Worm (Caenorhabditis elegans) whole organism, L2 larva: ENCODE data around the gene col-157.

Experiments
- C34F6.9 ChIP-seq: fragments of 150-350 bp; optimal IDR thresholded peaks from 2 replicates; lab custom pipeline; 2014; ENCODE audit warnings: missing biosample characterization, missing genetic modification characterization
- F13H6.1 ChIP-seq: sonication (generic microtip); optimal IDR thresholded peaks from 2 replicates; lab custom pipeline; 2016; ENCODE audit warnings: missing genetic modification characterization, missing compliant biosample characterization
- ZK546.5 ChIP-seq: sonication (generic microtip); optimal IDR thresholded peaks from 2 replicates; lab custom pipeline; 2017; ENCODE audit warnings: missing biosample characterization, missing genetic modification characterization
- alr-1 ChIP-seq: fragments of 150-350 bp; optimal IDR thresholded peaks from 2 replicates; lab custom pipeline; 2014; ENCODE audit warnings: missing biosample characterization, missing genetic modification characterization
- aly-2 ChIP-seq: fragments of 150-350 bp; optimal IDR thresholded peaks from 2 replicates; lab custom pipeline; 2014; ENCODE audit warnings: missing biosample characterization, missing genetic modification characterization
- blmp-1 ChIP-seq: sonication (generic microtip); optimal IDR thresholded peaks from 2 replicates; lab custom pipeline; 2017; ENCODE audit warnings: missing genetic modification characterization, mild to moderate bottlenecking, missing compliant biosample characterization, antibody characterized with exemption, moderate library complexity; ENCODE audit not compliant: insufficient read depth
- ceh-16 ChIP-seq: fragments of 150-350 bp; optimal IDR thresholded peaks from 2 replicates; lab custom pipeline; 2014; ENCODE audit warnings: missing biosample characterization, missing genetic modification characterization
- egl-27 ChIP-seq: sonication (generic microtip); optimal IDR thresholded peaks from 3 replicates; lab custom pipeline; 2017; ENCODE audit warnings: missing biosample characterization, missing genetic modification reagents, missing genetic modification characterization
- elt-1 ChIP-seq: fragments of 150-350 bp; optimal IDR thresholded peaks from 2 replicates; lab custom pipeline; 2014; ENCODE audit warnings: missing biosample characterization, missing genetic modification characterization
- elt-3 ChIP-seq: sonication (generic microtip); optimal IDR thresholded peaks from 2 replicates; lab custom pipeline; 2017; ENCODE audit warnings: missing biosample characterization, missing genetic modification characterization
- fos-1 ChIP-seq: fragments of 150-350 bp; optimal IDR thresholded peaks from 2 replicates; lab custom pipeline; 2014; ENCODE audit warnings: missing biosample characterization, missing genetic modification characterization
- gmeb-1 ChIP-seq: fragments of 150-350 bp; optimal IDR thresholded peaks from 2 replicates; lab custom pipeline; 2014; ENCODE audit warnings: missing biosample characterization, missing genetic modification characterization
- lin-11 ChIP-seq: fragments of 150-350 bp; sonication (generic microtip); optimal IDR thresholded peaks from 2 replicates; lab custom pipeline; 2014; ENCODE audit warnings: missing biosample characterization, missing genetic modification characterization, inconsistent platforms, mixed read lengths
- lin-13 ChIP-seq: fragments of 150-350 bp; optimal IDR thresholded peaks from 2 replicates; lab custom pipeline; 2014; ENCODE audit warnings: missing biosample characterization, missing genetic modification reagents, missing genetic modification characterization
- lin-39 ChIP-seq: fragments of 150-350 bp; optimal IDR thresholded peaks from 2 replicates; lab custom pipeline; 2014; ENCODE audit warnings: missing biosample characterization, missing genetic modification reagents, missing genetic modification characterization
- mab-5 ChIP-seq: fragments of 150-350 bp; optimal IDR thresholded peaks from 2 replicates; lab custom pipeline; 2014; ENCODE audit warnings: missing biosample characterization, missing genetic modification characterization
- mbf-1 ChIP-seq: sonication (generic microtip); optimal IDR thresholded peaks from 2 replicates; lab custom pipeline; 2017; ENCODE audit warnings: missing biosample characterization, missing genetic modification characterization
- mdl-1 ChIP-seq, 2 experiments: fragments of 150-350 bp in 1 of 2; sonication (generic microtip) in 1 of 2; optimal IDR thresholded peaks; 2 replicates each; lab custom pipeline; 2017; ENCODE audit warnings: missing biosample characterization in 2 of 2, missing genetic modification characterization in 2 of 2
- nhr-12 ChIP-seq: fragments of 150-350 bp; optimal IDR thresholded peaks from 2 replicates; lab custom pipeline; 2014; ENCODE audit warnings: missing biosample characterization, missing genetic modification characterization
- nhr-129 ChIP-seq: fragments of 150-350 bp; optimal IDR thresholded peaks from 2 replicates; lab custom pipeline; 2014; ENCODE audit warnings: missing biosample characterization, missing genetic modification characterization
- nhr-21 ChIP-seq: fragments of 150-350 bp; optimal IDR thresholded peaks from 2 replicates; lab custom pipeline; 2014; ENCODE audit warnings: missing biosample characterization, missing genetic modification characterization
- nhr-237 ChIP-seq: fragments of 150-350 bp; optimal IDR thresholded peaks from 2 replicates; lab custom pipeline; 2014; ENCODE audit warnings: missing biosample characterization, missing genetic modification characterization
- nhr-25 ChIP-seq: fragments of 150-350 bp; sonication (generic microtip); optimal IDR thresholded peaks from 3 replicates; lab custom pipeline; 2014; ENCODE audit warnings: missing biosample characterization, missing genetic modification characterization
- nhr-77 ChIP-seq: fragments of 150-350 bp; optimal IDR thresholded peaks from 2 replicates; lab custom pipeline; 2014; ENCODE audit warnings: missing biosample characterization, missing genetic modification characterization
- peb-1 ChIP-seq: fragments of 150-350 bp; optimal IDR thresholded peaks from 2 replicates; lab custom pipeline; 2014; ENCODE audit warnings: missing biosample characterization, missing genetic modification characterization
- skn-1 ChIP-seq: sonication (generic microtip); optimal IDR thresholded peaks from 2 replicates; lab custom pipeline; 2017; ENCODE audit warnings: missing biosample characterization, missing genetic modification characterization
- sma-3 ChIP-seq: sonication (generic microtip); optimal IDR thresholded peaks from 2 replicates; lab custom pipeline; 2016; ENCODE audit warnings: missing genetic modification reagents, missing genetic modification characterization, missing compliant biosample characterization
- sma-9 ChIP-seq, 2 experiments: fragments of 150-350 bp in 1 of 2; sonication (generic microtip) in 1 of 2; optimal IDR thresholded peaks; 2 replicates each; lab custom pipeline; 2014 to 2016; ENCODE audit warnings: missing genetic modification characterization in 2 of 2, mild to moderate bottlenecking in 1 of 2, missing biosample characterization in 1 of 2, missing compliant biosample characterization in 1 of 2, missing genetic modification reagents in 1 of 2, moderate library complexity in 1 of 2
- zag-1 ChIP-seq: fragments of 150-350 bp; optimal IDR thresholded peaks from 2 replicates; lab custom pipeline; 2014; ENCODE audit warnings: missing biosample characterization, missing genetic modification characterization
- ztf-1 ChIP-seq: fragments of 200-800 bp; sonication (Bioruptor generic); conservative IDR thresholded peaks from 2 replicates; pipeline ENCODE4 v1.3.6; 2022; ENCODE audit warnings: missing genetic modification characterization, missing compliant biosample characterization

The col-157 gene

ce11 chrV:11446297-11446696 is 37.5 kb upstream of the col-157 start, which contains the start of gene mig-17:
Gene mig-17 (plus strand): TSS chrV:11446685.
- TF ChIP-seq lin-39 (tag; lab: Kevin White, UChicago) (no peak), blmp-1 (tag; lab: Kevin White, UChicago) (no peak), mdl-1 (tag; optimal IDR thresholded peaks at IDR 0.05; lab: Kevin White, UChicago) (no peak), nhr-129 (tag; lab: Kevin White, UChicago) (peak; percentile 31), F13H6.1 (peak; percentile 56), nhr-77 (no peak), sma-9 (GFP tag; optimal IDR thresholded peaks at IDR 0.05; lab: Kevin White, UChicago) (peak; percentile 7), sma-9 (tag; optimal IDR thresholded peaks at IDR 0.05; lab: Kevin White, UChicago) (no peak)

ce11 chrV:11449404-11449803 is 34.4 kb upstream of the col-157 start:
- TF ChIP-seq ceh-16 (tag; lab: Kevin White, UChicago) = no peak
- no peak for TF ChIP-seq nhr-21 (tag; lab: Kevin White, UChicago)
- TF ChIP-seq sma-9 (GFP tag; optimal IDR thresholded peaks at IDR 0.05; lab: Kevin White, UChicago) = no peak
- no peak for TF ChIP-seq sma-9 (tag; optimal IDR thresholded peaks at IDR 0.05; lab: Kevin White, UChicago)
- no peak for TF ChIP-seq elt-3
- TF ChIP-seq alr-1 (tag; lab: Kevin White, UChicago) = no peak
- no peak for TF ChIP-seq lin-11 (tag; lab: Kevin White, UChicago)
- TF ChIP-seq nhr-12 (tag; lab: Kevin White, UChicago) = no peak
- no peak for TF ChIP-seq mab-5 (tag; lab: Kevin White, UChicago)
- TF ChIP-seq elt-1 (tag; lab: Kevin White, UChicago) = no peak
- no peak for TF ChIP-seq gmeb-1 (tag; lab: Kevin White, UChicago)
- TF ChIP-seq zag-1 (tag; lab: Kevin White, UChicago) = no peak

ce11 chrV:11450257-11450656 is 33.6 kb upstream of the col-157 start, which contains the start of gene col-156:
Gene col-156 (minus strand): TSS chrV:11450357.
- TF ChIP-seq nhr-237 (tag; lab: Kevin White, UChicago) (no peak), fos-1 (tag; lab: Kevin White, UChicago) (no peak), peb-1 (tag; lab: Kevin White, UChicago) (no peak), lin-39 (tag; lab: Kevin White, UChicago) (no peak), skn-1 (no peak), nhr-21 (tag; lab: Kevin White, UChicago) (no peak), blmp-1 (tag; lab: Kevin White, UChicago) (no peak), zag-1 (tag; lab: Kevin White, UChicago) (no peak), C34F6.9 (tag; lab: Kevin White, UChicago) (no peak), nhr-25 (tag; lab: Kevin White, UChicago) (no peak), ztf-1 (GFP tag; lab: Robert Waterston, UW) (no peak), lin-11 (tag; lab: Kevin White, UChicago) (no peak), elt-1 (tag; lab: Kevin White, UChicago) (no peak), elt-3 (no peak), gmeb-1 (tag; lab: Kevin White, UChicago) (no peak), mdl-1 (tag; optimal IDR thresholded peaks at IDR 0.05; lab: Kevin White, UChicago) (no peak), aly-2 (tag; lab: Kevin White, UChicago) (no peak)

ce11 chrV:11454917-11455316 is 28.9 kb upstream of the col-157 start:
- no peak for TF ChIP-seq lin-39 (tag; lab: Kevin White, UChicago)
- TF ChIP-seq nhr-12 (tag; lab: Kevin White, UChicago) = no peak
- TF ChIP-seq skn-1 = no peak
- no peak for TF ChIP-seq sma-9 (GFP tag; optimal IDR thresholded peaks at IDR 0.05; lab: Kevin White, UChicago)
- TF ChIP-seq sma-9 (tag; optimal IDR thresholded peaks at IDR 0.05; lab: Kevin White, UChicago) = no peak
- no peak for TF ChIP-seq egl-27 (tag; lab: Kevin White, UChicago)
- no peak for TF ChIP-seq mbf-1 (tag; lab: Kevin White, UChicago)

ce11 chrV:11459255-11459654 is 24.6 kb upstream of the col-157 start, which contains the start of gene T11F9.1:
Gene T11F9.1 (plus strand): TSS chrV:11459555.
- no peak for TF ChIP-seq ztf-1 (GFP tag; lab: Robert Waterston, UW)
- TF ChIP-seq nhr-21 (tag; lab: Kevin White, UChicago) = no peak
- TF ChIP-seq sma-3 (GFP tag; lab: Kevin White, UChicago) = no peak
- TF ChIP-seq elt-1 (tag; lab: Kevin White, UChicago) = no peak
- TF ChIP-seq egl-27 (tag; lab: Kevin White, UChicago) = no peak
- TF ChIP-seq, all 48 proteins: peak for 0

ce11 chrV:11462963-11463453 is 20.8 kb upstream of the col-157 start, which contains the start of gene zipt-16:
Gene zipt-16 (plus strand): TSS chrV:11463013.
- TF ChIP-seq ZK546.5 (tag; lab: Kevin White, UChicago) (no peak), mdl-1 (tag; optimal IDR thresholded peaks at IDR 0.05; lab: Kevin White, UChicago) (no peak), lin-13 (no peak), ztf-1 (GFP tag; lab: Robert Waterston, UW) (0 out of 2 replicates have a peak, but pooled peaks have one; percentile 60), sma-3 (GFP tag; lab: Kevin White, UChicago) (no peak), lin-39 (tag; lab: Kevin White, UChicago) (no peak), mab-5 (tag; lab: Kevin White, UChicago) (no peak), C34F6.9 (tag; lab: Kevin White, UChicago) (no peak)
